Fruit fly (Drosophila melanogaster): ENCODE data around the gene Alp12.

Alp12 gene

dm6 chr2L:19469751-19470150 lies 45.9 kb downstream of the Alp12 start:
- TF ChIP-seq Hnf4 (GFP tag; optimal IDR thresholded peaks at IDR 0.05) = no peak
- no peak for TF ChIP-seq pan (optimal IDR thresholded peaks at IDR 0.05)
- TF ChIP-seq sage (GFP tag; optimal IDR thresholded peaks at IDR 0.05) = no peak
- no peak for TF ChIP-seq dl (GFP tag; optimal IDR thresholded peaks at IDR 0.05; ENCODE audit: insufficient read depth in 1 of 2, partially characterized antibody in 2 of 2)
- no peak for TF ChIP-seq brk (GFP tag; optimal IDR thresholded peaks at IDR 0.05)
- no peak for TF ChIP-seq Myc (optimal IDR thresholded peaks at IDR 0.05)
- TF ChIP-seq tai (GFP tag; optimal IDR thresholded peaks at IDR 0.05) = no peak
- no peak for TF ChIP-seq Abd-B (GFP tag; optimal IDR thresholded peaks at IDR 0.05)
- TF ChIP-seq Hr83 (GFP tag; optimal IDR thresholded peaks at IDR 0.05; ENCODE audit: poor library complexity, severe bottlenecking) = no peak
- no peak for TF ChIP-seq woc (GFP tag; optimal IDR thresholded peaks at IDR 0.05)
- TF ChIP-seq CrebA (GFP tag; optimal IDR thresholded peaks at IDR 0.05; ENCODE audit: borderline replicate concordance) = no peak

- TF ChIP-seq Sp1 (GFP tag; optimal IDR thresholded peaks at IDR 0.05) = no peak
- no peak for TF ChIP-seq woc (GFP tag; optimal IDR thresholded peaks at IDR 0.05)
- TF ChIP-seq CrebA (GFP tag; optimal IDR thresholded peaks at IDR 0.05; ENCODE audit: borderline replicate concordance) = no peak
- no peak for TF ChIP-seq sage (GFP tag; optimal IDR thresholded peaks at IDR 0.05)
- no peak for TF ChIP-seq fru (GFP tag; optimal IDR thresholded peaks at IDR 0.05)
- no peak for TF ChIP-seq OdsH (GFP tag; optimal IDR thresholded peaks at IDR 0.05)
- TF ChIP-seq dmrt93B (GFP tag; optimal IDR thresholded peaks at IDR 0.05) = no peak
- no peak for TF ChIP-seq Dif (GFP tag; optimal IDR thresholded peaks at IDR 0.05; ENCODE audit: partially characterized antibody)
- no peak for TF ChIP-seq dl (GFP tag; optimal IDR thresholded peaks at IDR 0.05; ENCODE audit: insufficient read depth in 1 of 2, partially characterized antibody in 2 of 2)
- TF ChIP-seq br (GFP tag; optimal IDR thresholded peaks at IDR 0.05) = no peak
- no peak for TF ChIP-seq Vsx2 (GFP tag; optimal IDR thresholded peaks at IDR 0.05; ENCODE audit: partially characterized antibody)
- TF ChIP-seq Hr78 (GFP tag; optimal IDR thresholded peaks at IDR 0.05) = no peak
- TF ChIP-seq sv (GFP tag; optimal IDR thresholded peaks at IDR 0.05) = no peak
- TF ChIP-seq N (GFP tag; optimal IDR thresholded peaks at IDR 0.05) = no peak
- TF ChIP-seq CG9705 (GFP tag; optimal IDR thresholded peaks at IDR 0.05) = no peak
Observed at dm6 chr2L:19472256-19472655, 48.4 kb downstream of the Alp12 start.

- TF ChIP-seq fru (GFP tag; optimal IDR thresholded peaks at IDR 0.05) (no peak), tai (GFP tag; optimal IDR thresholded peaks at IDR 0.05) (no peak), Mio (GFP tag; optimal IDR thresholded peaks at IDR 0.05) (no peak), HLH106 (tag; optimal IDR thresholded peaks at IDR 0.05) (no peak)
Observed at dm6 chr2L:19473397-19474009, 49.7 kb downstream of the Alp12 start.

Measured in whole organism, wandering third instar larva.